Worm (Caenorhabditis elegans): ENCODE data around the gene daf-5.

Gene daf-5

DNA sequence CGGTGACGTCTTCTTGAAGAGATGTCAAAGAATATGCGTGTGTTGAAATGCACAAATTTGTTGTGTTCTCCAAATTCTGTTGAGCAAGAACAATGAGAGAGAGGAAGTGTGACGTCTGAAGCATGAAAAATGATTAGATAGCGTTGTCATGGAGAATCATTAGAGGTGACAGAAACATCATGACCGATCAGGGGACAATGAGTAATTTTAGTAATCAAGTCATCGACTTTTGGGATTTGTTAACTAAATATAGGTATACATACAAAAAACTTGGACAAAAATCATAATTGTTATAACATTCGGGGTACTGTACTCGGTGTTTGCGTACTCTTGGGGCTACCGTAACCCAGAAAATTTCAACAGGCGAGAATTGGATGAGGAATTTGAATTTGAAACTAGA lies at the start of gene daf-5:
TSS of gene daf-5 (minus strand) at position 101 of the 400 bp plus-strand sequence.
- TF ChIP-seq him-1 (tag; optimal IDR thresholded peaks at IDR 0.05): no peak
- no peak for TF ChIP-seq dao-5 (tag; optimal IDR thresholded peaks at IDR 0.05)
- TF ChIP-seq W03F9.2 (tag; optimal IDR thresholded peaks at IDR 0.05): no peak

DNA sequence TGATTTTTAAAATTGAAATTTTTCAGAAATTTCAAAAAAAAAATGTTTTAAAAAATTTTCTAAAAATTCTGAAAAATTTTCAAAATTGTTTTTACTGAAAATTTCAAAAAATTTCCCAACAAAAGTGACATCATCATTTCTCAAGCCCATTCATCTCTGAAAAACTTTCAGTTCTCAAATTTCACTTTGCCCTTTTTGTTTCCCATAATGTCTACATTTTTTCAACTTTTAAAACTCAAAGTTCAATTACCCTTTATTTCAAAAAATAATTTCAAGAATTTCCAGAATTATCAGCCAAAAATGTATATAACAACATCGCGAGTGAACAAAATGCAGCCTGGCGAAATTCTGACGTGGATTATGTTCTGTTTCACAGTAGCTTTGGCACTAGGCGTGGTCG lies 48.9 kb upstream of the daf-5 start, which contains the start of gene bkip-1:
TSS of gene bkip-1 (plus strand) at position 301 of the 400 bp plus-strand sequence.
- no peak for TF ChIP-seq him-1 (tag; optimal IDR thresholded peaks at IDR 0.05)
- no peak for TF ChIP-seq dao-5 (tag; optimal IDR thresholded peaks at IDR 0.05)
- TF ChIP-seq W03F9.2 (tag; optimal IDR thresholded peaks at IDR 0.05): no peak

DNA sequence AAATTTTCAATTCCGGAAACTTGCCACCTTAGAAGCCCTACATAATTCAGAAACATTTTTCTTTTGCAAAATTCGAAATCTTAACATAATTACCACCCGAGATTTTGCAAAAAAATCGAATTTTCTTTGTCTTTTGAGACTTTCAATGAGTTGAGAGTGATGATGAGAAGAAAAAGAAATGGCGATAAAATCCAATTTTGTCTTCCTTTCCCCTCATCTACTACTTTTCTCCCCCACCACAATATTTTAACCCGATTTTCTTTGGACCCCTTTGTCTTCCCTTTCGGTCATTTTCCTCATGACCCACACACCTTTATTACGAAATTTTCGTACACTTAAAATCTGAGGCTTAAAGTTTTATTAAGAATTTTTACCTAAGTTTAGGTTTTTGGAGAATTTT lies 46.2 kb upstream of the daf-5 start:
- no peak for TF ChIP-seq dao-5 (tag; optimal IDR thresholded peaks at IDR 0.05)
- no peak for TF ChIP-seq W03F9.2 (tag; optimal IDR thresholded peaks at IDR 0.05)
- no peak for TF ChIP-seq him-1 (tag; optimal IDR thresholded peaks at IDR 0.05)

DNA sequence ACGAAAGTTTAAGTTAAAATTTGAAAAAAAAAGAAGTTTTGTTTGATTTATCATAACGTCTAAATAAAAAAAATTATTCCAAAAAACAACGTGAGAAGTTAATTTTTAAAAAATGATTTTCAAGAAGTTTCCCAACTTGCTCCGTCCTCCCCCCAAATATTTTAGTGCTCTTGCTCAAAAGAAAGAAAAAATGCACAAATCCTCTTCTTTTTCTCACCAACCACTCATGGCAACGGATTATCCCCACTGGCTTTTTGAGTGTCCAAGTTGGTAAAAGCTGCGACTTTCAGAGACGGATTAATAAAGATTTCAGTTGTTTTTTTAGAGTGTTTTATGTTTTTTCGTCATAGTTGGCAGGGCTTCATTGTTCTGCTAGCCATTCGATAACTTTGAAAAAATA lies 45.4 kb upstream of the daf-5 start, which contains the start of gene Y39G8C.2:
TSS of gene Y39G8C.2 (minus strand) at position 101 of the 400 bp plus-strand sequence.
- TF ChIP-seq dao-5 (tag; optimal IDR thresholded peaks at IDR 0.05) (no peak), W03F9.2 (tag; optimal IDR thresholded peaks at IDR 0.05) (no peak), him-1 (tag; optimal IDR thresholded peaks at IDR 0.05) (no peak)

DNA sequence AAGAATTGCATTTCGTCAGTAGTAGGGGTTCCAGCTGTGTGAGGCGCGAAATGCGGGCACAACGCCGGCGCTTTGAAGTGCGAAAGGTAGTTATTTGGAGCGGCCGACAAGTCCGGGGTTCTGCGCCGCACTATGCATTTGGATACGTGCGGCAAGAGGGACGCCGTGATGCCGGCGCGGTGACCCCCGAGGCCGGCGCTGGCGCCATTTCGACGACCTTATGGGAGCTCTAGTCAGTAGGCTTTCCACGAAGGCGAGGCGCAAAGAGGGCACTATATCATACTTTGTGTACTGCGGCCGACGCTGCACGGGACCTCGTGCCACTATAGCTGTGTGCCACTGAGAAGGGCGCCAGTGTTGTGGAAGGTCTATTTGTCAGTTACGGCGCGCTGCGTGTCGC lies 44.7 kb upstream of the daf-5 start:
- TF ChIP-seq dao-5 (tag; optimal IDR thresholded peaks at IDR 0.05): no peak
- no peak for TF ChIP-seq W03F9.2 (tag; optimal IDR thresholded peaks at IDR 0.05)
- TF ChIP-seq him-1 (tag; optimal IDR thresholded peaks at IDR 0.05): no peak

DNA sequence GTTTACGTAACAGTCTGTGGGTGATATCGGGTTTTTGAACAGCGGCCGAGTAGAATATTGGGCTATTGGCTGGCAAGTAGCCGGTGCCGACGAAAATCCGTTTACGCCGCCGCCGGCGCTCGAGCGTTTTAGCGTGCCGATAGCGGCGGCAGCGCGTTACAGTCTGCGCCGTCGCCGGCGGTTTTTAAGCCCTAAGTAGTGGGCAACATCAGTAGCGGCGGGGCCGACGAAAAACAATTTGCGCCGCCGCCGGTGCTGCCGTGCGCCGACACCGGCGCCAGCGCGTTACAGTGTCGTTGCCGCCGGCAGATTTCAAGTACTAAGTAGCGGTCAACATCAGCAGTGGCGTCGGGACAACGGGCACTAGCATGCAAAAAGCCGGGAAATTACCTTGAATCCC lies 43.8 kb upstream of the daf-5 start:
- TF ChIP-seq dao-5 (tag; optimal IDR thresholded peaks at IDR 0.05): no peak
- no peak for TF ChIP-seq W03F9.2 (tag; optimal IDR thresholded peaks at IDR 0.05)
- TF ChIP-seq him-1 (tag; optimal IDR thresholded peaks at IDR 0.05): no peak

DNA sequence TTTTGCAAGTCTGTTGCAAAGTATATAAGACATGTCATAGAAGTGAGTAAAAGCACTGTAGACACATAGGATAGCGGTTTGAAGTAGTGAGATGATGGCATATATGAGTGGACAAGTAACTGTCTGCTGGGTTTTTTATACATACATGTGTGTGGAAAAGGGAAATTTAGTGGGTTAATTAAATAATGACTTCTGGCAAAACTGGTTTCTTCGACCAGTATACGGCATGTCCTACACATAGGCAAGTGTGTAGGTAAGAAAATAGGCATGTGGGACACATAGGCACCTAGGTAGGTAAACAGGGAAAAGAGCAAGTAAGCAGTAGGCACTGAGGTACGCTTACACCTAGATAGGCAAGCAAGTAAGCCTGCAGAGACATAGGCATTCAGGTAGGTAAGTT lies 42.5 kb upstream of the daf-5 start, which contains the start of gene col-87:
TSS of gene col-87 (minus strand) at position 101 of the 400 bp plus-strand sequence.
- TF ChIP-seq W03F9.2 (tag; optimal IDR thresholded peaks at IDR 0.05) (no peak), him-1 (tag; optimal IDR thresholded peaks at IDR 0.05) (no peak), dao-5 (tag; optimal IDR thresholded peaks at IDR 0.05) (no peak)

DNA sequence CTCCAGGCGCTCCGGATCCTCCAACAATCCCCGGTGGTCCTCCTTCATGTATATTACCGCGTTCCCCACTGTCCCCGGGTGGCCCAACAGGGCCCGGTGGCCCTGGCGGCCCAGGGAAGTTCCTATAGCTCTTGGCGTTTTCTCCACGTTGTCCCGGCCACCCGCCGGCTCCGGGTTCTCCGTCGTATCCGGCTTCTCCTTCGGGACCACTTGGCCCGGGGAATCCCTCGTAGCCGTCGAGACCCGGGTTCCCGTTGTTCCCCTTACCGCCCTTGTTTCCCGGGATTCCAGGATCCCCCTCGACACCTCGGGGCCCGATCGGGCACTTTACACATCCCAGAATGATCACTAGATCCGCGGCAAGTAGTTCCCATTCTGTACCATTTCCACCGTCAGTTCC lies 39.1 kb upstream of the daf-5 start:
- no peak for TF ChIP-seq W03F9.2 (tag; optimal IDR thresholded peaks at IDR 0.05)
- TF ChIP-seq dao-5 (tag; optimal IDR thresholded peaks at IDR 0.05): no peak
- no peak for TF ChIP-seq him-1 (tag; optimal IDR thresholded peaks at IDR 0.05)

DNA sequence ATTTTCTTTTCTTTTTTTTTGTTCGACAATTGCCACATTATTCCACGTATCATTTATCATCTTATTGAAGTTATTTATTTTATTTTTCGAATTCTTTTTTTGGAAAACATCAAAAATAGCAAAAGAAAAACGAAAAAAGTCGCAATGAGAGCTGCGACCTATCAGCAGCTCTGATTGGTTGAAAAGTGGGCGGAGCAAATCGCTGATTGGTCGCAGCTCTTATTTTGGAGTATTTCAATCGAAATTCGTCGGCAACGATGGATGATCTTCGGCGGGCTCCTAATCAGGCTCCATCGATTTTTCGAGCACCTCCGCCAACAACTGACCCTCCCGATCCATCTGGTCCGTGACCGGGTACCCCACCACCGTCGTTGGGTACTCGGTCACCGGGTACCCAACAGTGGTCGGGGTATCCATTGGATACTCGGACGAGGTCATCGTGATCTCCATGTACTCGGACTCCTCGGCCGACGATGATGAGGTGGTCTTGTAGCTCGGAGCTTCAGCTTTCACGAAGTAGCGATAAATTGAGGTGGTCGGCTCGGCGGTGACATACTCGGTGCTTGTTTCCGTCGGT lies 37.8 kb upstream of the daf-5 start:
- no peak for TF ChIP-seq W03F9.2 (tag; optimal IDR thresholded peaks at IDR 0.05)
- no peak for TF ChIP-seq dao-5 (tag; optimal IDR thresholded peaks at IDR 0.05)
- TF ChIP-seq him-1 (tag; optimal IDR thresholded peaks at IDR 0.05): no peak

DNA sequence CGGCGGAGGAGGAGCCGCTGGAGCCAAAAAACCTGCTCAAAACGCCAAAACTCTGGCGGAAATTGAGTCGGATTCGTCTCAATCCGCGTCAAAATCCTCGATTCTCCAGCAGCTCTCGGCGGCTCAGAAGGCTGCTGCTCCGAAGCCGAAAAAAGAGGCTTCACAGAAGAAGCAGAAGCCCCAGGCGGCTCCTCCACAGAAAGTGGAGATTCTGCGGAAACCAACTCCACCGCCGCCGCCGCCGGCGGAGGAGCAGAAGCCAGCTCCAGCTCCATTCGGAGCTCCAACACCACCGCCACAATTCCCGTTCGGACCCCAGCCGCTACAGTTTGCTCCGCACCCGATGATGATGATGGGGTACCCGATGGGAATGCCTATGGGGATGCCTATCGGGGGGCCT lies 34.8 kb upstream of the daf-5 start:
- TF ChIP-seq W03F9.2 (tag; optimal IDR thresholded peaks at IDR 0.05) (no peak), dao-5 (tag; optimal IDR thresholded peaks at IDR 0.05) (no peak), him-1 (tag; optimal IDR thresholded peaks at IDR 0.05) (no peak)

DNA sequence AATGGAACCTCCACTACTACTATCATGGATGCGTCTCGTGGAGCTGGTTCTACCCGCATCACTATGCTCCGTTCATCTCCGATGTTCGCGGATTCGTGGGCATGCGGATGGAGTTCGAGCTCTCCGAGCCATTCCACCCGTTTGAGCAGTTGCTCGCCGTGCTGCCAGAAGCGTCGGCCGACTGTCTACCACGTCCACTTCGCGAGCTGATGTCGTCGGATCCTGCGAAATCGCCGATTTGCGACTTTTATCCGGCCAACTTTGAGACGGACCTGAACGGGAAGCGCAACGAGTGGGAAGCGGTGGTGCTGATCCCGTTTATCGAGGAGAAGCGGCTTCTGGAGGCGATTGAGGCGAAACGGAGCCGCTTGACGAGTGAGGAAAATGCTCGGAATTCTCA lies 25.7 kb upstream of the daf-5 start:
- TF ChIP-seq W03F9.2 (tag; optimal IDR thresholded peaks at IDR 0.05) (no peak), dao-5 (tag; optimal IDR thresholded peaks at IDR 0.05) (no peak), him-1 (tag; optimal IDR thresholded peaks at IDR 0.05) (no peak)

DNA sequence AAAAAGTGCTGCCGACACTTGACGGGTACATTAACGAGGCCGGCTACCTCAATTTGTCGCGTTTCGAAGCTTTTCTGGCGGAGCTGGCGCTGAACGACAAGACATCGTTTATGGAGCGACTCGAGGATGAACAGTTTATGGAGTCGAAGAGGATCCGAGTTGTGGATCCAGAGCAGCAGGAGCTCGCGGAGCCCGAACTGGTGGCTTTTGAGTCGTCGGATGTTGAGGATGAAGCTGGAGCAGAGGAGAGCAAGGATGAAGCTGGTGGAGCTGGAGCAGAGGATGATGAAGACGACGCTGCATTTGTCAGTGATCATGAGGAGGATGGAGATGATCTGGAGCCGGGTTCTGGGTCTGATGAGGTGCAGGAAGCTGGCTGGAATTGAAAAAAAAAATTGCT lies 22.7 kb upstream of the daf-5 start:
- TF ChIP-seq dao-5 (tag; optimal IDR thresholded peaks at IDR 0.05): no peak
- no peak for TF ChIP-seq W03F9.2 (tag; optimal IDR thresholded peaks at IDR 0.05)
- no peak for TF ChIP-seq him-1 (tag; optimal IDR thresholded peaks at IDR 0.05)

DNA sequence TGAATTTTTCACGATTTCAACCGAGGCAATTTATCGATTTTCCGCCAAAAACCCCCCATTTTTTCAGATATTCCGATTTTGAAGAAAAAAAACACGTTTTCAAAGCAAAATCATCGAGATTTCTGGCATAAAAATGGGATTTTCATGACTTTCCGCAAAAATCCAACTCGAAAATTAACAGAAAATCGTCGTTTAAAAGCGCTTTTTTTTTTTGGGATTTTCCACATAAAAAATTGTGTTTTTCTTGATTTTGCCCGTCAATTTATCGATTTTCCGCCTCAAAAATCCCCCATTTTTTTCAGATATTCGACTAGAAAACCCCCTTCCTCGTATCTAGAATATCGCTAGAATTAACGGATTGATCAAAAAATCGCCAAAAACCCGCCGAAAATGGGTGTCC lies 16.5 kb upstream of the daf-5 start, which contains the start of gene xrn-1:
TSS of gene xrn-1 (plus strand) at position 301 of the 400 bp plus-strand sequence.
- TF ChIP-seq W03F9.2 (tag; optimal IDR thresholded peaks at IDR 0.05): no peak
- TF ChIP-seq him-1 (tag; optimal IDR thresholded peaks at IDR 0.05): no peak
- no peak for TF ChIP-seq dao-5 (tag; optimal IDR thresholded peaks at IDR 0.05)

DNA sequence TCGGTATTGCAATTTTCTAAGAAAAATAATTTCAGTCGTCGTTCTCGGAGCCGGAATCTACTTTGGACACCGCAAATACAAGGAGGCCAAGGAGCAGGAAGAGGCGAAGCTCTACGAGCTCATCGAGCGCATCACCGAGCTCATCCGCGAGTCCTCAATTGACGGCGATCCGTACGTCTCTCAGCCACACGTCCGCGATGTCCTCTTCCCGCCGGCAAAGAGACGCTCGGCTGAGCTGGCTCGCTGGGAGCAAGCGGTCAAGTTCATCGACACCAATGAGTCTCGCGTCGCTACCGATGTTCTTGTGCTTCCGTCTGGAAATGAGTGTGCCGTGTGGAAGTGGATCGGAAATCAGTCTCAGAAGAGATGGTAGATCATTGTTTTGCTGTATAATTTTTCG lies 13.4 kb upstream of the daf-5 start:
- TF ChIP-seq dao-5 (tag; optimal IDR thresholded peaks at IDR 0.05): no peak
- no peak for TF ChIP-seq W03F9.2 (tag; optimal IDR thresholded peaks at IDR 0.05)
- TF ChIP-seq him-1 (tag; optimal IDR thresholded peaks at IDR 0.05): no peak

DNA sequence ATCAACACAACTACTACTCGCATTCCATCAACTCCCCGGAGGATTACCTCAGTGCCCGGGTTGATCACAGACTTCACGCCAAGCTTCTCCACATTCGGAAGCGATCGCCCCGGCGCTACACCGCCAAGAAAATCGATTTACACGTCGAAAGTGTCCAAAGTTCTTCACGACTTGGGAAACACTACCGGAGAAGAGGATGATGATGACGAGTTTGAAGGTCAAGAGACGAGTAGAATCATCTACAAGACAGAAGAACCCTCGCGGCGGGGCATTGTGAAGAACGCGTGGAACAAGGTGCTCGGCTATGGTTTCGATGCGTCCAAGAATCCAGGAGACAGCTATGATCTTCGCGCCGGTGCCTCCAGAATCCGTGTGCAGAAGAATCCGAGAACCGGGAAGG lies 11.9 kb upstream of the daf-5 start:
- TF ChIP-seq him-1 (tag; optimal IDR thresholded peaks at IDR 0.05): no peak
- no peak for TF ChIP-seq dao-5 (tag; optimal IDR thresholded peaks at IDR 0.05)
- TF ChIP-seq W03F9.2 (tag; optimal IDR thresholded peaks at IDR 0.05): no peak
